Worm (Caenorhabditis elegans) whole organism, mixed stage, embryonic: ENCODE measurements around the gene hlh-13.

Experiments
- drap-1 ChIP-seq: fragments of 200-800 bp; sonication (Bioruptor generic); optimal IDR thresholded peaks from 3 replicates; lab custom pipeline; 2018; ENCODE audit warnings: mild to moderate bottlenecking, missing genetic modification characterization, missing compliant biosample characterization
- mep-1 ChIP-seq: fragments of 150-350 bp; optimal IDR thresholded peaks from 2 replicates; lab custom pipeline; 2017; ENCODE audit warnings: missing biosample characterization, missing genetic modification reagents, missing genetic modification characterization, inconsistent platforms
- zip-8 ChIP-seq: fragments of 150-350 bp; optimal IDR thresholded peaks from 2 replicates; lab custom pipeline; 2014; ENCODE audit warnings: missing biosample characterization, missing genetic modification characterization

DNA sequence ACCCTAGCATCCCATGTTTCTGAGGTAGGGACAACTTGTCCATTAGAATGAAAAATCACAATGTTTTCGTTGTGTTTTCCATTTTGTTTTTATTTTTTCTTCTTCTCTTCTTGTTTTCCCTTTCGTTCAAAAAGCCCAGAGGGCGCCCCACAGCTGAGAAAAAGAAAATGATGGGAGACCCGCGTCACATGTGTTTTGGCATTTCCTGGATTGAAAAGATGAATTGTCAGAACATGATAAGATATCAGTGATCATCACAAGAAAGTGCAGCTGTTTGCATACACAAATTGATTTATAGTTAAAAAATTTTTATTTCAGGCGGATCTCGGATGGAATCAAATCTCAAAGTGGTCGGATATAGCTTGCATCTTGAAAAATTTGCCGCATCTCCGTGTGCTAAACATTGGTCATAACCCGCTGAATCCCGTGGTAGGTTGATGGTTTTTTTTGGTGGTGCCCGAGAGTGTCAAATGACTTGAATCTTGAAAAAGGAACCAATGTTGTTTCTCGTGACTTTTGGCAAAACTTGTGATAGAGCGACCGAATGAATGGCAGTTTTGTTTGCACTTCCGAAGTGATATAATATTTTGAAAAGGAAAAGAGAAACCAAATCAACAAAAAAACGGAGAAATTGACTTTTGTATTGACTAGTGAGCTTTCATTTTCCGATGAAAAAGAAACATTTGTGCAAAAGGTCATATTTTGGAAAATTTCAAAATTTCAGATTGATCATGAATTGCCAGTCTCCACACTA, 17.3 kb downstream of the hlh-13 start:
- TF ChIP-seq zip-8 (tag; lab: Kevin White, UChicago) (no peak), mep-1 (tag; lab: Kevin White, UChicago) (no peak), drap-1 (GFP tag; lab: Kevin White, UChicago) (no peak)
